Fruit fly (Drosophila melanogaster): ENCODE measurements around the gene CG8260.

Gene CG8260

dm6 chrX:15733995-15734394 is 22.1 kb upstream of the CG8260 start, which contains the start of the genes CG12379 and MagR (continued):
- no peak for TF ChIP-seq CG8944 (GFP tag; optimal IDR thresholded peaks at IDR 0.05)
- peak; percentile 42 for TF ChIP-seq Bdp1 (GFP tag; optimal IDR thresholded peaks at IDR 0.05)
- TF ChIP-seq Aef1 (GFP tag; IDR thresholded peaks at IDR 0.05): peak; percentile 39; the same call in 2 of the 3 replicates
- TF ChIP-seq lov (optimal IDR thresholded peaks at IDR 0.05): no peak
- TF ChIP-seq lov (GFP tag; IDR thresholded peaks at IDR 0.05): no peak
- TF ChIP-seq CG1529 (GFP tag; optimal IDR thresholded peaks at IDR 0.05): no peak
- peak; percentile 55 for TF ChIP-seq Camta (GFP tag; optimal IDR thresholded peaks at IDR 0.05)
- peak; percentile 62 to 72 for TF ChIP-seq Pdp1 (GFP tag; optimal IDR thresholded peaks at IDR 0.05)
- peak; percentile 28 for TF ChIP-seq CrebB (tag; optimal IDR thresholded peaks at IDR 0.05)
- TF ChIP-seq CG12236 (GFP tag; optimal IDR thresholded peaks at IDR 0.05): peak; percentile 2
- TF ChIP-seq Dip2 (GFP tag; IDR thresholded peaks at IDR 0.05): no peak
- peak; percentile 65 for TF ChIP-seq CG12391 (tag; optimal IDR thresholded peaks at IDR 0.05)
- TF ChIP-seq Meics (GFP tag; optimal IDR thresholded peaks at IDR 0.05): peak; percentile 53
- no peak for TF ChIP-seq corto (GFP tag; optimal IDR thresholded peaks at IDR 0.05)
- peak; percentile 67 for TF ChIP-seq tx (GFP tag; optimal IDR thresholded peaks at IDR 0.05)
- no peak for TF ChIP-seq CG11723 (GFP tag; optimal IDR thresholded peaks at IDR 0.05)
- 0 out of 2 replicates have a peak, but pooled peaks have one; percentile 20 for TF ChIP-seq Adf1 (GFP tag; IDR thresholded peaks at IDR 0.05)
- TF ChIP-seq ham (GFP tag; IDR thresholded peaks at IDR 0.05): no peak
- peak; percentile 62 for TF ChIP-seq nerfin-2 (GFP tag; IDR thresholded peaks at IDR 0.05; ENCODE audit: partially characterized antibody)
- TF ChIP-seq CG11695 (GFP tag; IDR thresholded peaks at IDR 0.05): no peak
- TF ChIP-seq z (GFP tag; IDR thresholded peaks at IDR 0.05): no peak
- TF ChIP-seq CG43689 (GFP tag; IDR thresholded peaks at IDR 0.05): no peak
- peak; percentile 42 for TF ChIP-seq slp2 (GFP tag; optimal IDR thresholded peaks at IDR 0.05)
- no peak for TF ChIP-seq pros (GFP tag; optimal IDR thresholded peaks at IDR 0.05)
- peak; percentile 34 for TF ChIP-seq Dip3 (GFP tag; optimal IDR thresholded peaks at IDR 0.05)
- no peak for TF ChIP-seq CG12219 (GFP tag; optimal IDR thresholded peaks at IDR 0.05)
- no peak for TF ChIP-seq CG31388 (GFP tag; optimal IDR thresholded peaks at IDR 0.05)
- TF ChIP-seq Lim3 (GFP tag; IDR thresholded peaks at IDR 0.05): no peak
- TF ChIP-seq HHEX (GFP tag; optimal IDR thresholded peaks at IDR 0.05): no peak
- TF ChIP-seq prd (optimal IDR thresholded peaks at IDR 0.05): no peak
- TF ChIP-seq prd (GFP tag; IDR thresholded peaks at IDR 0.05): peak; percentile 70
- TF ChIP-seq CG4424 (GFP tag; optimal IDR thresholded peaks at IDR 0.05): peak; percentile 49
- TF ChIP-seq ci (GFP tag; IDR thresholded peaks at IDR 0.05): no peak
- TF ChIP-seq Mad (GFP tag; optimal IDR thresholded peaks at IDR 0.05): peak; percentile 30
- TF ChIP-seq usp (GFP tag; optimal IDR thresholded peaks at IDR 0.05): no peak
- no peak for TF ChIP-seq ap (GFP tag; IDR thresholded peaks at IDR 0.05)
- TF ChIP-seq CG32767 (GFP tag; IDR thresholded peaks at IDR 0.05): no peak
- peak; percentile 67 for TF ChIP-seq CG2712 (tag; optimal IDR thresholded peaks at IDR 0.05)
- peak; percentile 95 for TF ChIP-seq row (GFP tag; IDR thresholded peaks at IDR 0.05)
- 0 out of 2 replicates have a peak, but pooled peaks have one; percentile 15 for TF ChIP-seq danr (GFP tag; IDR thresholded peaks at IDR 0.05)
- no peak for TF ChIP-seq CG6654 (GFP tag; optimal IDR thresholded peaks at IDR 0.05)
- TF ChIP-seq CG7372 (GFP tag; IDR thresholded peaks at IDR 0.05): peak; percentile 40; the same call in 1 of the 2 replicates
- peak; percentile 18 for TF ChIP-seq disco-r (GFP tag; optimal IDR thresholded peaks at IDR 0.05)
- no peak; the same call in 1 of the 2 replicates for TF ChIP-seq CG11085 (GFP tag; IDR thresholded peaks at IDR 0.05)
- peak; percentile 100 for TF ChIP-seq CG3995 (GFP tag; optimal IDR thresholded peaks at IDR 0.05)
- no peak for TF ChIP-seq HLHmδ (GFP tag; optimal IDR thresholded peaks at IDR 0.05)
- peak; percentile 3 for TF ChIP-seq Six4 (GFP tag; optimal IDR thresholded peaks at IDR 0.05)
- no peak for TF ChIP-seq gce (GFP tag; IDR thresholded peaks at IDR 0.05)
- no peak for TF ChIP-seq CG8478 (optimal IDR thresholded peaks at IDR 0.05)
- no peak for TF ChIP-seq CG2889 (GFP tag; IDR thresholded peaks at IDR 0.05)
- peak; percentile 64 for TF ChIP-seq CG9727 (GFP tag; optimal IDR thresholded peaks at IDR 0.05)
- TF ChIP-seq CG10462 (GFP tag; optimal IDR thresholded peaks at IDR 0.05): no peak
- no peak for TF ChIP-seq CG6254 (GFP tag; optimal IDR thresholded peaks at IDR 0.05)
- TF ChIP-seq CG3065 (GFP tag; optimal IDR thresholded peaks at IDR 0.05): peak; percentile 16
